Worm (Caenorhabditis elegans): Measurements from ENCODE around the gene sdz-26.

sdz-26 gene

ce11 chrII:14393766-14394165, 12.2 kb downstream of the sdz-26 start:
- TF ChIP-seq ceh-63 (GFP tag; optimal IDR thresholded peaks at IDR 0.05) = no peak
- TF ChIP-seq aly-2 (tag; optimal IDR thresholded peaks at IDR 0.05) = no peak
- TF ChIP-seq snu-23 (GFP tag; optimal IDR thresholded peaks at IDR 0.05) = no peak
- no peak for TF ChIP-seq sox-4 (tag; optimal IDR thresholded peaks at IDR 0.05)
- TF ChIP-seq lin-15B (tag; optimal IDR thresholded peaks at IDR 0.05) = no peak
- TF ChIP-seq alr-1 (tag; optimal IDR thresholded peaks at IDR 0.05; ENCODE audit: borderline replicate concordance) = no peak
- no peak for TF ChIP-seq pqm-1 (tag; optimal IDR thresholded peaks at IDR 0.05)
- TF ChIP-seq unc-62 (GFP tag; optimal IDR thresholded peaks at IDR 0.05) = no peak
- TF ChIP-seq ceh-90 (tag; optimal IDR thresholded peaks at IDR 0.05) = no peak

ce11 chrII:14399595-14399994, 18.0 kb downstream of the sdz-26 start:
- peak; percentile 73 for TF ChIP-seq unc-86 (tag; optimal IDR thresholded peaks at IDR 0.05)
- TF ChIP-seq jun-1 (tag; optimal IDR thresholded peaks at IDR 0.05) = peak; percentile 56
- no peak for TF ChIP-seq ceh-63 (GFP tag; optimal IDR thresholded peaks at IDR 0.05)
- peak; percentile 55 for TF ChIP-seq pax-3 (tag; optimal IDR thresholded peaks at IDR 0.05)
- peak; percentile 94 for TF ChIP-seq lin-14 (GFP tag; optimal IDR thresholded peaks at IDR 0.05)
- no peak for TF ChIP-seq hlh-17 (GFP tag; optimal IDR thresholded peaks at IDR 0.05; ENCODE audit: borderline replicate concordance)
- peak; percentile 50 for TF ChIP-seq fos-1 (tag; optimal IDR thresholded peaks at IDR 0.05)
- no peak for TF ChIP-seq pag-3 (tag; optimal IDR thresholded peaks at IDR 0.05; ENCODE audit: borderline replicate concordance, insufficient read depth)
- peak; percentile 75 for TF ChIP-seq blmp-1 (tag; optimal IDR thresholded peaks at IDR 0.05)
- peak; percentile 64 to 91 (median 69) for TF ChIP-seq ceh-82 (tag; optimal IDR thresholded peaks at IDR 0.05)
- peak; percentile 76 for TF ChIP-seq rnt-1 (tag; optimal IDR thresholded peaks at IDR 0.05)
- TF ChIP-seq zip-4 (GFP tag; optimal IDR thresholded peaks at IDR 0.05) = peak; percentile 67
- TF ChIP-seq nhr-12 (tag; optimal IDR thresholded peaks at IDR 0.05) = no peak
- peak; percentile 27 for TF ChIP-seq ceh-90 (tag; optimal IDR thresholded peaks at IDR 0.05)
- peak; percentile 83 for TF ChIP-seq swsn-7 (tag; optimal IDR thresholded peaks at IDR 0.05)
- peak; percentile 97 for TF ChIP-seq mep-1 (tag; optimal IDR thresholded peaks at IDR 0.05)
- no peak for TF ChIP-seq nhr-28 (tag; optimal IDR thresholded peaks at IDR 0.05)
- TF ChIP-seq irx-1 (tag; optimal IDR thresholded peaks at IDR 0.05) = peak; percentile 79
- TF ChIP-seq snpc-4 (tag; optimal IDR thresholded peaks at IDR 0.05) = peak; percentile 84
- peak; percentile 87 to 95 for TF ChIP-seq lsy-2 (tag; optimal IDR thresholded peaks at IDR 0.05)
- peak; percentile 88 for TF ChIP-seq nhr-77 (tag; optimal IDR thresholded peaks at IDR 0.05)
- TF ChIP-seq mab-9 (GFP tag; IDR thresholded peaks at IDR 0.05) = no peak
- TF ChIP-seq ceh-8 (GFP tag; optimal IDR thresholded peaks at IDR 0.05) = peak; percentile 50
- peak in 1 of 2 experiments; percentile 48 for TF ChIP-seq ztf-11 (tag; optimal IDR thresholded peaks at IDR 0.05)
- TF ChIP-seq nhr-90 (tag; optimal IDR thresholded peaks at IDR 0.05; ENCODE audit: poor library complexity) = peak; percentile 81
- TF ChIP-seq snu-23 (GFP tag; optimal IDR thresholded peaks at IDR 0.05) = peak; percentile 95
- peak; percentile 93 for TF ChIP-seq lin-15B (tag; optimal IDR thresholded peaks at IDR 0.05)
- peak in 2 of 6 experiments; percentile 45 to 93 for TF ChIP-seq elt-3 (tag; optimal IDR thresholded peaks at IDR 0.05)
- TF ChIP-seq egl-13 (tag; optimal IDR thresholded peaks at IDR 0.05) = peak; percentile 77
- peak; percentile 90 for TF ChIP-seq fkh-8 (tag; optimal IDR thresholded peaks at IDR 0.05)
- peak; percentile 88 for TF ChIP-seq xbp-1 (tag; optimal IDR thresholded peaks at IDR 0.05)
- peak; percentile 80 for TF ChIP-seq nhr-19 (GFP tag; conservative IDR thresholded peaks at IDR 0.05)
- no peak for TF ChIP-seq grh-1 (GFP tag; IDR thresholded peaks at IDR 0.05)
- no peak for TF ChIP-seq unc-98 (GFP tag; IDR thresholded peaks at IDR 0.05)
- no peak for TF ChIP-seq elt-2 (tag; optimal IDR thresholded peaks at IDR 0.05)
- peak; percentile 60 for TF ChIP-seq lin-39 (tag; optimal IDR thresholded peaks at IDR 0.05)
- peak; percentile 81 for TF ChIP-seq lin-13 (GFP tag; optimal IDR thresholded peaks at IDR 0.05)
- TF ChIP-seq lir-3 (tag; optimal IDR thresholded peaks at IDR 0.05; ENCODE audit: poor library complexity) = peak; percentile 72
- TF ChIP-seq dsc-1 (tag; optimal IDR thresholded peaks at IDR 0.05) = peak; percentile 84
- TF ChIP-seq dpl-1 (GFP tag; optimal IDR thresholded peaks at IDR 0.05) = peak; percentile 80 to 87 (median 83)
- peak; percentile 93 for TF ChIP-seq nhr-85 (tag)
- TF ChIP-seq nhr-76 (tag; optimal IDR thresholded peaks at IDR 0.05) = no peak
- peak; percentile 94 for TF ChIP-seq nhr-71 (tag; optimal IDR thresholded peaks at IDR 0.05)
- peak; percentile 59 for TF ChIP-seq nhr-237 (tag; optimal IDR thresholded peaks at IDR 0.05)
- peak; percentile 64 for TF ChIP-seq fkh-10 (GFP tag; optimal IDR thresholded peaks at IDR 0.05)

Data from whole organism, L1 larva.